Worm (Caenorhabditis elegans): Measurements from ENCODE around the gene str-208.

DNA sequence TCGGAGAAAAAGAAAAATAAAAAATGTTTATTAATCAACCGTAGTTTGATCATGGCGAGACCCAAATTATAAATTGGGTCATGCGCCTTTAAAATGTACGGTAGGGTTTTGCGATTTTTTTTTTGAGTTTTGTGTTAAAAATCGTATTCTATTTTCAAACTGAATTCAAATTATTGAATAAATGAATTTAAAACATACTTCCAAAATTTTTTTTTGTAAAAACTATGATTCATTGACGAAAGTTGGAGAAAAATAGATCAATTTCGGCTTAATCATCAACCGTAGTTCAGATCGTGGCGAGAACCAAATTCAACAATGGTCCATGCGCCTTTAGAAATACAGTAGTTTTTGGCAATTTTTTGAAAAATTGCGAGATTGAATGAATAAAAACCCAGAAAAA lies 7.0 kb downstream of the str-208 start:
- TF ChIP-seq jun-1 (tag; optimal IDR thresholded peaks at IDR 0.05) (no peak), nhr-77 (tag; optimal IDR thresholded peaks at IDR 0.05) (no peak), zag-1 (tag; optimal IDR thresholded peaks at IDR 0.05) (no peak), lin-15B (tag; optimal IDR thresholded peaks at IDR 0.05) (no peak), unc-39 (tag; optimal IDR thresholded peaks at IDR 0.05) (no peak), ama-1 (optimal IDR thresholded peaks at IDR 0.05) (no peak), elt-2 (tag; optimal IDR thresholded peaks at IDR 0.05) (no peak)
